Worm (Caenorhabditis elegans) whole organism, young adult: ENCODE results near the gene T22D1.1.
A peak's percentile ranks its signal among the peaks of the same experiment; 100 is the strongest.

Source experiments
- B0035.1 ChIP-seq: sonication (generic microtip); optimal IDR thresholded peaks from 2 replicates; lab custom pipeline; 2016; ENCODE audit warnings: missing genetic modification characterization, mild to moderate bottlenecking, missing compliant biosample characterization, missing genotype, missing genetic modification reagents
- C06A6.2 ChIP-seq: fragments of 200-800 bp; sonication (Bioruptor generic); conservative IDR thresholded peaks from 2 replicates; pipeline ENCODE4 v1.3.6; 2022; ENCODE audit warnings: missing genetic modification characterization, missing compliant biosample characterization
- F10E7.11 ChIP-seq: sonication (generic microtip); optimal IDR thresholded peaks from 2 replicates; lab custom pipeline; 2017; ENCODE audit warnings: mild to moderate bottlenecking, missing genetic modification characterization, moderate library complexity, missing compliant biosample characterization
- F52B5.7 ChIP-seq: sonication (generic microtip); optimal IDR thresholded peaks from 2 replicates; lab custom pipeline; 2016; ENCODE audit warnings: mild to moderate bottlenecking, missing genetic modification characterization, missing compliant biosample characterization
- F57A8.1 ChIP-seq: fragments of 200-800 bp; sonication (Bioruptor generic); optimal IDR thresholded peaks from 2 replicates; lab custom pipeline; 2018; ENCODE audit warnings: mild to moderate bottlenecking, missing genetic modification characterization, moderate library complexity, missing compliant biosample characterization
- F57C9.4 ChIP-seq: sonication (generic microtip); optimal IDR thresholded peaks from 2 replicates; lab custom pipeline; 2017; ENCODE audit warnings: mild to moderate bottlenecking, missing genetic modification characterization, missing compliant biosample characterization
- K11D2.4 ChIP-seq: fragments of 200-800 bp; sonication (Bioruptor generic); IDR thresholded peaks from 2 replicates; pipeline ENCODE4 v1.3.6; 2022; ENCODE audit warnings: missing genetic modification reagents, missing genetic modification characterization, missing compliant biosample characterization
- K12H6.12 ChIP-seq: fragments of 200-800 bp; sonication (Bioruptor generic); optimal IDR thresholded peaks from 2 replicates; lab custom pipeline; 2018; ENCODE audit warnings: mild to moderate bottlenecking, missing genetic modification characterization, missing compliant biosample characterization
- Y53F4B.3 ChIP-seq: fragments of 200-800 bp; sonication (Bioruptor generic); IDR thresholded peaks from 2 replicates; pipeline ENCODE4 v1.3.6; 2022; ENCODE audit warnings: missing genetic modification reagents, missing genetic modification characterization, missing compliant biosample characterization
- Y56A3A.18 ChIP-seq: fragments of 200-800 bp; sonication (Bioruptor generic); IDR thresholded peaks from 2 replicates; pipeline ENCODE4 v1.3.6; 2022; ENCODE audit warnings: missing genetic modification reagents, missing genetic modification characterization, missing compliant biosample characterization
- Y95B8A.8 ChIP-seq: fragments of 200-800 bp; sonication (Bioruptor generic); IDR thresholded peaks from 2 replicates; pipeline ENCODE4 v1.3.6; 2022; ENCODE audit warnings: missing genetic modification reagents, missing genetic modification characterization, missing compliant biosample characterization
- ZK185.1 ChIP-seq: sonication (generic microtip); optimal IDR thresholded peaks from 2 replicates; lab custom pipeline; 2016; ENCODE audit warnings: mild to moderate bottlenecking, missing genetic modification characterization, missing compliant biosample characterization; ENCODE audit not compliant: poor library complexity, severe bottlenecking
- aptf-3 ChIP-seq: fragments of 200-800 bp; sonication (Bioruptor generic); IDR thresholded peaks from 2 replicates; pipeline ENCODE4 v1.3.6; 2022; ENCODE audit warnings: missing genetic modification characterization, missing compliant biosample characterization
- atf-7 ChIP-seq: sonication (generic microtip); optimal IDR thresholded peaks from 2 replicates; lab custom pipeline; 2017; ENCODE audit warnings: mild to moderate bottlenecking, missing genetic modification characterization, missing compliant biosample characterization
- attf-3 ChIP-seq: fragments of 200-800 bp; sonication (Bioruptor generic); conservative IDR thresholded peaks from 2 replicates; pipeline ENCODE4 v1.3.6; 2022; ENCODE audit warnings: missing genetic modification reagents, missing genetic modification characterization, missing compliant biosample characterization
- bed-2 ChIP-seq: fragments of 200-800 bp; sonication (Bioruptor generic); IDR thresholded peaks from 2 replicates; pipeline ENCODE4 v1.3.6; 2022; ENCODE audit warnings: missing genetic modification reagents, missing genetic modification characterization, missing compliant biosample characterization
- ccch-3 ChIP-seq: fragments of 200-800 bp; sonication (Bioruptor generic); optimal IDR thresholded peaks from 2 replicates; lab custom pipeline; 2018; ENCODE audit warnings: mild to moderate bottlenecking, missing genetic modification characterization, missing compliant biosample characterization
- cebp-1 ChIP-seq, 2 experiments: fragments of 200-800 bp in 1 of 2; sonication (Bioruptor generic) in 1 of 2; sonication (generic microtip) in 1 of 2; IDR thresholded peaks in 1 of 2; optimal IDR thresholded peaks in 1 of 2; 2 replicates each; pipeline versions ENCODE4 v1.3.6 to Lab custom; 2017 to 2022; ENCODE audit warnings: missing compliant biosample characterization in 2 of 2, missing genetic modification characterization in 2 of 2, mild to moderate bottlenecking in 1 of 2, missing genetic modification reagents in 1 of 2, moderate library complexity in 1 of 2
- ceh-100 ChIP-seq: fragments of 200-800 bp; sonication (Bioruptor generic); IDR thresholded peaks from 2 replicates; pipeline ENCODE4 v1.3.6; 2022; ENCODE audit warnings: missing genetic modification reagents, missing genetic modification characterization, missing compliant biosample characterization
- ceh-27 ChIP-seq: fragments of 200-800 bp; sonication (Bioruptor generic); optimal IDR thresholded peaks from 2 replicates; lab custom pipeline; 2018; ENCODE audit warnings: mild to moderate bottlenecking, missing genetic modification characterization, moderate library complexity, missing compliant biosample characterization
- ceh-91 ChIP-seq: fragments of 200-800 bp; sonication (Bioruptor generic); IDR thresholded peaks from 2 replicates; pipeline ENCODE4 v1.3.6; 2022; ENCODE audit warnings: missing genetic modification reagents, missing genetic modification characterization, missing compliant biosample characterization
- egl-44 ChIP-seq: fragments of 200-800 bp; sonication (Bioruptor generic); IDR thresholded peaks from 2 replicates; pipeline ENCODE4 v1.3.6; 2022; ENCODE audit warnings: missing genetic modification reagents, missing genetic modification characterization, missing compliant biosample characterization
- egrh-3 ChIP-seq: fragments of 200-800 bp; sonication (Bioruptor generic); IDR thresholded peaks from 2 replicates; pipeline ENCODE4 v1.3.6; 2022; ENCODE audit warnings: missing genetic modification reagents, missing genetic modification characterization, missing compliant biosample characterization
- ekl-4 ChIP-seq: fragments of 200-800 bp; sonication (Bioruptor generic); IDR thresholded peaks from 2 replicates; pipeline ENCODE4 v1.3.6; 2022; ENCODE audit warnings: missing genetic modification reagents, missing genetic modification characterization, missing compliant biosample characterization
- ets-4 ChIP-seq: fragments of 200-800 bp; sonication (Bioruptor generic); optimal IDR thresholded peaks from 2 replicates; lab custom pipeline; 2018; ENCODE audit warnings: mild to moderate bottlenecking, missing genetic modification characterization, missing compliant biosample characterization
- gei-17 ChIP-seq: fragments of 200-800 bp; sonication (Bioruptor generic); optimal IDR thresholded peaks from 2 replicates; lab custom pipeline; 2018; ENCODE audit warnings: mild to moderate bottlenecking, missing genetic modification characterization, missing compliant biosample characterization
- hlh-26 ChIP-seq: fragments of 200-800 bp; sonication (Bioruptor generic); conservative IDR thresholded peaks from 2 replicates; pipeline ENCODE4 v1.3.6; 2022; ENCODE audit warnings: missing genetic modification reagents, missing genetic modification characterization, missing compliant biosample characterization
- hmg-1.2 ChIP-seq: fragments of 200-800 bp; sonication (Bioruptor generic); IDR thresholded peaks from 2 replicates; pipeline ENCODE4 v1.3.6; 2022; ENCODE audit warnings: missing genetic modification reagents, missing genetic modification characterization, missing compliant biosample characterization
- let-607 ChIP-seq, 2 experiments: fragments of 200-800 bp in 1 of 2; sonication (Bioruptor generic) in 1 of 2; sonication (generic microtip) in 1 of 2; optimal IDR thresholded peaks; 2 replicates each; lab custom pipeline; 2016 to 2018; ENCODE audit warnings: mild to moderate bottlenecking in 2 of 2, missing compliant biosample characterization in 2 of 2, missing genetic modification characterization in 2 of 2, moderate library complexity in 2 of 2, missing genotype in 1 of 2
- lin-40 ChIP-seq: sonication (generic microtip); optimal IDR thresholded peaks from 2 replicates; lab custom pipeline; 2016; ENCODE audit warnings: missing genetic modification characterization, mild to moderate bottlenecking, missing compliant biosample characterization, missing genotype, missing genetic modification reagents
- mcd-1 ChIP-seq: fragments of 200-800 bp; sonication (Bioruptor generic); IDR thresholded peaks from 2 replicates; pipeline ENCODE4 v1.3.6; 2022; ENCODE audit warnings: missing genetic modification reagents, missing genetic modification characterization, missing compliant biosample characterization
- mel-28 ChIP-seq: sonication (generic microtip); optimal IDR thresholded peaks from 2 replicates; lab custom pipeline; 2016; ENCODE audit warnings: borderline replicate concordance, mild to moderate bottlenecking, missing genetic modification characterization, missing compliant biosample characterization
- mes-4 ChIP-seq: sonication (generic microtip); optimal IDR thresholded peaks from 2 replicates; lab custom pipeline; 2016; ENCODE audit warnings: missing genotype, missing genetic modification characterization, missing compliant biosample characterization
- mxl-1 ChIP-seq: sonication (generic microtip); optimal IDR thresholded peaks from 2 replicates; lab custom pipeline; 2016; ENCODE audit warnings: missing genetic modification characterization, missing compliant biosample characterization
- nfyb-1 ChIP-seq: fragments of 200-800 bp; sonication (Bioruptor generic); IDR thresholded peaks from 2 replicates; pipeline ENCODE4 v1.3.6; 2022; ENCODE audit warnings: missing genetic modification reagents, missing genetic modification characterization, missing compliant biosample characterization
- nhr-80 ChIP-seq: sonication (generic microtip); optimal IDR thresholded peaks from 2 replicates; lab custom pipeline; 2016; ENCODE audit warnings: missing genetic modification characterization, missing compliant biosample characterization
- pbrm-1 ChIP-seq: fragments of 200-800 bp; sonication (Bioruptor generic); IDR thresholded peaks from 2 replicates; pipeline ENCODE4 v1.3.6; 2022; ENCODE audit warnings: missing genetic modification reagents, missing genetic modification characterization, missing compliant biosample characterization
- rcor-1 ChIP-seq: fragments of 200-800 bp; sonication (Bioruptor generic); IDR thresholded peaks from 2 replicates; pipeline ENCODE4 v1.3.6; 2022; ENCODE audit warnings: missing genetic modification reagents, missing genetic modification characterization, missing compliant biosample characterization
- tbp1 ChIP-seq: fragments of 200-800 bp; sonication (Bioruptor generic); optimal IDR thresholded peaks from 2 replicates; lab custom pipeline; 2018; ENCODE audit warnings: mild to moderate bottlenecking, missing genetic modification characterization, missing compliant biosample characterization
- tlf-1 ChIP-seq: fragments of 200-800 bp; sonication (Bioruptor generic); optimal IDR thresholded peaks from 2 replicates; lab custom pipeline; 2018; ENCODE audit warnings: mild to moderate bottlenecking, missing genetic modification characterization, missing compliant biosample characterization
- unc-62 ChIP-seq: fragments of 150-350 bp; optimal IDR thresholded peaks from 2 replicates; lab custom pipeline; 2014; ENCODE audit warnings: missing biosample characterization, missing genetic modification reagents, missing genetic modification characterization
- xnd-1 ChIP-seq: sonication (generic microtip); optimal IDR thresholded peaks from 2 replicates; lab custom pipeline; 2016; ENCODE audit warnings: missing genotype, missing genetic modification reagents, missing genetic modification characterization, missing compliant biosample characterization
- zfh-2 ChIP-seq: fragments of 200-800 bp; sonication (Bioruptor generic); conservative IDR thresholded peaks from 2 replicates; pipeline ENCODE4 v1.3.6; 2022; ENCODE audit warnings: missing genetic modification reagents, missing genetic modification characterization, missing compliant biosample characterization
- ztf-18 ChIP-seq: sonication (generic microtip); optimal IDR thresholded peaks from 2 replicates; lab custom pipeline; 2016; ENCODE audit warnings: missing genotype, mild to moderate bottlenecking, missing genetic modification characterization, missing compliant biosample characterization
- ztf-22 ChIP-seq: fragments of 200-800 bp; sonication (Bioruptor generic); optimal IDR thresholded peaks from 2 replicates; lab custom pipeline; 2018; ENCODE audit warnings: mild to moderate bottlenecking, missing genetic modification characterization, moderate library complexity, missing compliant biosample characterization

The T22D1.1 gene

DNA sequence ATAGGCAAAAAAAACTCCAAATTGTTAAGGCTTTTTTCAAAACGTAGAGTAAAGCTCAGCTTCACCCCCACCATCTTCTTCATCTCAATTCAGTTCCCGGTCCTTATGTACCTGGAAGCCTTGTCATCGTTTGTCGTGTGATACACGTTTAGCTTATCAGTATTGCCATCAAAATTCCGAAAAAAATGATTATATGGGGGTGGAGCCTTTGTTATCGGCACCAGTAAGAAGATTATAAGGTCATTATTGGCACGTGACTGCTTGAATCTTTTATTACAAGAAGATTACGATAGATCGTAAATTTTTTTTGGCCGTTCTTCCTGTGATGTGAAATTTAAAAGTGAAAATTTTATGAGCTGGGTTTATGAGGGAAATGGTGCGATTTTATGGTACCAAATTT is 42.8 kb upstream of the T22D1.1 start:
- peak; percentile 16 for TF ChIP-seq unc-62
- no peak for TF ChIP-seq K11D2.4 (GFP tag; lab: Robert Waterston, UW)
- TF ChIP-seq ets-4 (GFP tag; lab: Kevin White, UChicago) = peak; percentile 49
- TF ChIP-seq ceh-100 = no peak
- no peak for TF ChIP-seq F10E7.11 (tag; lab: Kevin White, UChicago)
- TF ChIP-seq ZK185.1 (tag; lab: Kevin White, UChicago) = no peak
- 0 out of 2 replicates have a peak, but pooled peaks have one; percentile 42 for TF ChIP-seq Y56A3A.18 (GFP tag; lab: Robert Waterston, UW)
- no peak for TF ChIP-seq ccch-3 (GFP tag; lab: Kevin White, UChicago)
- peak; percentile 81 for TF ChIP-seq nhr-80 (tag; lab: Kevin White, UChicago)
- peak in 1 of 2 experiments; percentile 55 for TF ChIP-seq let-607 (tag; optimal IDR thresholded peaks at IDR 0.05; lab: Kevin White, UChicago)
- TF ChIP-seq atf-7 (tag; lab: Kevin White, UChicago) = peak; percentile 71
- 0 out of 2 replicates have a peak, but pooled peaks have one; percentile 47 for TF ChIP-seq nfyb-1
- TF ChIP-seq tbp1 (GFP tag; lab: Kevin White, UChicago) = peak; percentile 17
- peak; percentile 8 for TF ChIP-seq tlf-1
- TF ChIP-seq cebp-1 (GFP tag; IDR thresholded peaks at IDR 0.05; lab: Robert Waterston, UW) = no peak
- TF ChIP-seq cebp-1 (tag; optimal IDR thresholded peaks at IDR 0.05; lab: Kevin White, UChicago) = peak; percentile 27
- peak; percentile 75 for TF ChIP-seq ztf-22
- no peak for TF ChIP-seq mxl-1 (tag; lab: Kevin White, UChicago)
- TF ChIP-seq egl-44 (GFP tag; lab: Robert Waterston, UW) = 0 out of 2 replicates have a peak, but pooled peaks have one; percentile 13

ce11 chrIV:6881183-6881582 is 42.0 kb upstream of the T22D1.1 start:
- TF ChIP-seq mes-4 (no peak), F10E7.11 (tag; lab: Kevin White, UChicago) (no peak), mel-28 (no peak), B0035.1 (tag; lab: Kevin White, UChicago) (no peak), hmg-1.2 (GFP tag; lab: Robert Waterston, UW) (peak; percentile 22; the same call in 1 of the 2 replicates), nhr-80 (tag; lab: Kevin White, UChicago) (no peak), nfyb-1 (no peak), ZK185.1 (tag; lab: Kevin White, UChicago) (no peak), gei-17 (GFP tag; lab: Kevin White, UChicago) (no peak), hlh-26 (GFP tag; lab: Robert Waterston, UW) (no peak), K11D2.4 (GFP tag; lab: Robert Waterston, UW) (peak; percentile 60; the same call in 1 of the 2 replicates), ekl-4 (GFP tag; lab: Robert Waterston, UW) (no peak), zfh-2 (peak; percentile 50; the same call in 1 of the 2 replicates), ztf-18 (tag; lab: Kevin White, UChicago) (no peak), attf-3 (GFP tag; lab: Robert Waterston, UW) (no peak), C06A6.2 (GFP tag; lab: Robert Waterston, UW) (0 out of 2 replicates have a peak, but pooled peaks have one; percentile 21), Y95B8A.8 (GFP tag; lab: Robert Waterston, UW) (no peak), F52B5.7 (tag; lab: Kevin White, UChicago) (no peak), ceh-100 (no peak), ceh-27 (peak; percentile 36), aptf-3 (no peak), cebp-1 (GFP tag; IDR thresholded peaks at IDR 0.05; lab: Robert Waterston, UW) (no peak), cebp-1 (tag; optimal IDR thresholded peaks at IDR 0.05; lab: Kevin White, UChicago) (peak; percentile 55), Y53F4B.3 (GFP tag; lab: Robert Waterston, UW) (no peak), F57C9.4 (tag; lab: Kevin White, UChicago) (no peak), egrh-3 (GFP tag; lab: Robert Waterston, UW) (no peak), tbp1 (GFP tag; lab: Kevin White, UChicago) (no peak), F57A8.1 (GFP tag; lab: Kevin White, UChicago) (no peak), mcd-1 (no peak), lin-40 (tag; lab: Kevin White, UChicago) (peak; percentile 23), ceh-91 (no peak), xnd-1 (tag; lab: Kevin White, UChicago) (no peak), K12H6.12 (tag; lab: Kevin White, UChicago) (peak; percentile 55), rcor-1 (GFP tag; lab: Robert Waterston, UW) (no peak), pbrm-1 (GFP tag; lab: Robert Waterston, UW) (no peak), bed-2 (GFP tag; lab: Robert Waterston, UW) (no peak)
